Worm (Caenorhabditis elegans) whole organism, mixed stage, embryonic: Measurements from ENCODE around the gene rgs-2.

Source experiments
- M03D4.4 ChIP-seq: sonication (generic microtip); optimal IDR thresholded peaks from 2 replicates; lab custom pipeline; 2017; ENCODE audit warnings: mild to moderate bottlenecking, missing genetic modification characterization, missing compliant biosample characterization
- bed-3 ChIP-seq: fragments of 200-800 bp; sonication (Bioruptor generic); optimal IDR thresholded peaks from 3 replicates; lab custom pipeline; 2018; ENCODE audit warnings: mild to moderate bottlenecking, missing genetic modification characterization, moderate library complexity, missing compliant biosample characterization
- blmp-1 ChIP-seq: fragments of 150-350 bp; optimal IDR thresholded peaks from 2 replicates; lab custom pipeline; 2014; ENCODE audit warnings: missing biosample characterization, missing genetic modification characterization
- ceh-39 ChIP-seq: fragments of 150-350 bp; optimal IDR thresholded peaks from 2 replicates; lab custom pipeline; 2014; ENCODE audit warnings: missing biosample characterization, missing genetic modification characterization
- ceh-43 ChIP-seq: fragments of 200-800 bp; sonication (Bioruptor generic); optimal IDR thresholded peaks from 2 replicates; lab custom pipeline; 2018; ENCODE audit warnings: mild to moderate bottlenecking, missing genetic modification characterization, moderate library complexity, missing compliant biosample characterization
- ceh-83 ChIP-seq: fragments of 200-800 bp; sonication (Bioruptor generic); optimal IDR thresholded peaks from 2 replicates; lab custom pipeline; 2018; ENCODE audit warnings: mild to moderate bottlenecking, missing genetic modification characterization, missing compliant biosample characterization
- ces-1 ChIP-seq: fragments of 150-350 bp; optimal IDR thresholded peaks from 2 replicates; lab custom pipeline; 2014; ENCODE audit warnings: missing biosample characterization, missing genetic modification reagents, missing genetic modification characterization
- cnd-1 ChIP-seq: fragments of 200-800 bp; sonication (Bioruptor generic); optimal IDR thresholded peaks from 2 replicates; lab custom pipeline; 2018; ENCODE audit warnings: mild to moderate bottlenecking, missing genetic modification characterization, missing compliant biosample characterization
- drap-1 ChIP-seq: fragments of 200-800 bp; sonication (Bioruptor generic); optimal IDR thresholded peaks from 3 replicates; lab custom pipeline; 2018; ENCODE audit warnings: mild to moderate bottlenecking, missing genetic modification characterization, missing compliant biosample characterization
- elt-1 ChIP-seq: sonication (generic microtip); optimal IDR thresholded peaks from 2 replicates; lab custom pipeline; 2017; ENCODE audit warnings: missing genetic modification characterization, mild to moderate bottlenecking, missing compliant biosample characterization, antibody characterized with exemption, moderate library complexity, borderline replicate concordance; ENCODE audit not compliant: insufficient read depth
- elt-3 ChIP-seq: fragments of 150-350 bp; optimal IDR thresholded peaks from 2 replicates; lab custom pipeline; 2014; ENCODE audit warnings: missing biosample characterization, missing genetic modification characterization
- flh-1 ChIP-seq: fragments of 200-800 bp; sonication (Bioruptor generic); optimal IDR thresholded peaks from 2 replicates; lab custom pipeline; 2018; ENCODE audit warnings: mild to moderate bottlenecking, missing genetic modification characterization, moderate library complexity, missing compliant biosample characterization
- ham-2 ChIP-seq: fragments of 200-800 bp; sonication (Bioruptor generic); optimal IDR thresholded peaks from 2 replicates; lab custom pipeline; 2018; ENCODE audit warnings: mild to moderate bottlenecking, missing genetic modification characterization, missing compliant biosample characterization
- hlh-1 ChIP-seq: fragments of 150-350 bp; optimal IDR thresholded peaks from 2 replicates; lab custom pipeline; 2014; ENCODE audit warnings: missing biosample characterization, missing genetic modification reagents, missing genetic modification characterization
- lin-13 ChIP-seq: fragments of 150-350 bp; optimal IDR thresholded peaks from 2 replicates; lab custom pipeline; 2014; ENCODE audit warnings: missing biosample characterization, missing genetic modification characterization
- lin-32 ChIP-seq: fragments of 200-800 bp; sonication (Bioruptor generic); optimal IDR thresholded peaks from 2 replicates; lab custom pipeline; 2018; ENCODE audit warnings: mild to moderate bottlenecking, missing genetic modification characterization, missing compliant biosample characterization
- lsy-2 ChIP-seq: fragments of 150-350 bp; optimal IDR thresholded peaks from 2 replicates; lab custom pipeline; 2014; ENCODE audit warnings: missing biosample characterization, missing genetic modification characterization
- mab-5 ChIP-seq: fragments of 150-350 bp; optimal IDR thresholded peaks from 2 replicates; lab custom pipeline; 2014; ENCODE audit warnings: missing biosample characterization, missing genetic modification characterization
- mep-1 ChIP-seq: fragments of 150-350 bp; optimal IDR thresholded peaks from 2 replicates; lab custom pipeline; 2017; ENCODE audit warnings: missing biosample characterization, missing genetic modification reagents, missing genetic modification characterization, inconsistent platforms
- mls-2 ChIP-seq: sonication (generic microtip); optimal IDR thresholded peaks from 2 replicates; lab custom pipeline; 2016; ENCODE audit warnings: mild to moderate bottlenecking, missing genetic modification characterization, moderate library complexity, missing compliant biosample characterization
- nhr-12 ChIP-seq: fragments of 150-350 bp; optimal IDR thresholded peaks from 2 replicates; lab custom pipeline; 2014; ENCODE audit warnings: missing biosample characterization, missing genetic modification characterization
- nhr-2 ChIP-seq: fragments of 150-350 bp; optimal IDR thresholded peaks from 2 replicates; lab custom pipeline; 2014; ENCODE audit warnings: missing biosample characterization, missing genetic modification characterization
- nhr-237 ChIP-seq: fragments of 150-350 bp; optimal IDR thresholded peaks from 2 replicates; lab custom pipeline; 2014; ENCODE audit warnings: missing biosample characterization, missing genetic modification characterization
- nhr-28 ChIP-seq: fragments of 150-350 bp; optimal IDR thresholded peaks from 2 replicates; lab custom pipeline; 2014; ENCODE audit warnings: missing biosample characterization, missing genetic modification characterization
- nhr-76 ChIP-seq: sonication (generic microtip); optimal IDR thresholded peaks from 2 replicates; lab custom pipeline; 2017; ENCODE audit warnings: missing biosample characterization, missing genetic modification characterization
- pha-4 ChIP-seq: fragments of 150-350 bp; optimal IDR thresholded peaks from 2 replicates; lab custom pipeline; 2018; ENCODE audit warnings: missing biosample characterization, missing genetic modification reagents, missing genetic modification characterization
- sem-2 ChIP-seq: fragments of 200-800 bp; sonication (Bioruptor generic); optimal IDR thresholded peaks from 2 replicates; lab custom pipeline; 2018; ENCODE audit warnings: mild to moderate bottlenecking, missing genetic modification characterization, missing compliant biosample characterization
- snpc-4 ChIP-seq: fragments of 150-350 bp; optimal IDR thresholded peaks from 2 replicates; lab custom pipeline; 2014; ENCODE audit warnings: missing biosample characterization, missing genetic modification characterization
- sptf-1 ChIP-seq: sonication (generic microtip); optimal IDR thresholded peaks from 2 replicates; lab custom pipeline; 2017; ENCODE audit warnings: mild to moderate bottlenecking, missing genetic modification characterization, moderate library complexity, missing compliant biosample characterization
- tbx-8 ChIP-seq: fragments of 200-800 bp; sonication (Bioruptor generic); optimal IDR thresholded peaks from 2 replicates; lab custom pipeline; 2018; ENCODE audit warnings: mild to moderate bottlenecking, missing genetic modification characterization, moderate library complexity, missing compliant biosample characterization
- unc-120 ChIP-seq: sonication (generic microtip); optimal IDR thresholded peaks from 2 replicates; lab custom pipeline; 2017; ENCODE audit warnings: missing genetic modification characterization, missing compliant biosample characterization; ENCODE audit not compliant: poor library complexity, severe bottlenecking
- unc-39 ChIP-seq: fragments of 150-350 bp; optimal IDR thresholded peaks from 2 replicates; lab custom pipeline; 2014; ENCODE audit warnings: missing biosample characterization, missing genetic modification characterization
- unc-62 ChIP-seq: fragments of 150-350 bp; optimal IDR thresholded peaks from 2 replicates; lab custom pipeline; 2014; ENCODE audit warnings: missing biosample characterization, missing genetic modification reagents, missing genetic modification characterization
- zip-8 ChIP-seq: fragments of 150-350 bp; optimal IDR thresholded peaks from 2 replicates; lab custom pipeline; 2014; ENCODE audit warnings: missing biosample characterization, missing genetic modification characterization
- ztf-11 ChIP-seq: fragments of 150-350 bp; optimal IDR thresholded peaks from 2 replicates; lab custom pipeline; 2014; ENCODE audit warnings: missing biosample characterization, missing genetic modification characterization

The rgs-2 gene

DNA sequence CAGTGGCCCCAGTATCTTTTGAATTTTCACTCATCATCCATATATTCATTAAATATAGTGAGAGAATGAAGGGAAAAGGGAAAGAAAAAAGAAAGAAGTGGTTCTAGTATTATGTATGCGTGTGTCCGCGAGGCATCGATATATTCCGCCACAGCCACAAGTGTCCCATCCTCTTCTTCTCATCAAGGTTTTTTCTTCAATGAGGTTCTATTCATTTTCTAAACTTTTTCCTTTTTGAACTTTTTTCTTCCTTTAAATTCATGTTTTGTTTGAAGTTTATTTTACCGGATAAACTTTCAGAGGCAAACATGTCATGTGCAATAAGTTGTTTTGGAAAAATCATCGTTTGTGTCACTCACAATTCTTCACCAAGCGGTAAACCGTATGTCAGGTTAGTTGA is at the start of gene rgs-2:
TSS of gene rgs-2 (plus strand) at position 301 of the 400 bp plus-strand sequence.
- TF ChIP-seq drap-1 (GFP tag; lab: Kevin White, UChicago), result no peak
- TF ChIP-seq cnd-1 (tag; lab: Kevin White, UChicago), result no peak
- no peak for TF ChIP-seq pha-4
- TF ChIP-seq mab-5 (tag; lab: Kevin White, UChicago), result no peak
- no peak for TF ChIP-seq lin-32
- TF ChIP-seq M03D4.4 (tag; lab: Kevin White, UChicago), result no peak
- TF ChIP-seq ces-1 (GFP tag; lab: Kevin White, UChicago), result no peak
- TF ChIP-seq, all 35 proteins: peak for 0

DNA sequence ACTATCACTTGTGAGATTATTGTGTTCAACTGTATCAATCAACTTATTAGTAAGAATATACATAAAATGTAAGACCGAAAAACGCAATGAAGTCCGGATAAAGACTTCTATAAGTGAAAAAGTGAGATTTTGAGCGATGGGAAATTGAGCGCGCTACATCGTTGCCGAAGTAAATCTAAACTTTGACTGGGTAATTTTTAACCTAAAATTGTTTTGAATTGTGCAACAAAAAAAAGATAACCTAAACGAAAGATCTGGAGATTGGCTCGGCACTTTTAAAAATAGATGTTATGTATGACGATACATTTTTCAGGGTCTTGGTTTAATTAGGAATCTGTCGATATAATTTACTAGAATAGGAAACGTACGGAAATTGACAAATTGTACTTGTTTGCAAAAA is 49.3 kb upstream of the rgs-2 start:
- TF ChIP-seq ceh-39 (tag; lab: Kevin White, UChicago), result no peak
- no peak for TF ChIP-seq lin-32

DNA sequence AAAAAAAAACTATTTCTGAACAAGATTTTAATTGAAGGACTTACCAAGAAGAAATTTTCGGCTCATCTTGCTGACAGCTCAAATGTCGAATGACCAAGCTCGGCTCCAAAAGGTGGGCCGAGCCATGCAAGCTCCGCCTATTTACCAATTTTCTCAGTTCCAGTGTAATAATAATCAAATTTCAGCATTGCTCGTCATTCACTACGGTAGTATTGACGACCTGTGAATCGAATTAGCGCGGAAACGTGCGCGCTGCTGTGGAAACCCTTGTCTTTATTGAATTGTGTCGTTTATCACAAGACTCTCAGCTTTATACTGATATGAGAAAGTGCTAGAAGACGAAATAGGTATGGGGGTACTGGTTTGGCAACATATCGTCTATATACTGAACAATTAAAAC is 48.9 kb upstream of the rgs-2 start, which contains the start of gene nlp-76:
TSS of gene nlp-76 (minus strand) at position 367 of the 400 bp plus-strand sequence.
- TF ChIP-seq nhr-76 (tag; lab: Kevin White, UChicago) (no peak), cnd-1 (tag; lab: Kevin White, UChicago) (no peak), nhr-2 (tag; lab: Kevin White, UChicago) (no peak), hlh-1 (no peak), tbx-8 (no peak), bed-3 (GFP tag; lab: Kevin White, UChicago) (no peak), ces-1 (GFP tag; lab: Kevin White, UChicago) (peak; percentile 53), ceh-43 (GFP tag; lab: Kevin White, UChicago) (no peak)

DNA sequence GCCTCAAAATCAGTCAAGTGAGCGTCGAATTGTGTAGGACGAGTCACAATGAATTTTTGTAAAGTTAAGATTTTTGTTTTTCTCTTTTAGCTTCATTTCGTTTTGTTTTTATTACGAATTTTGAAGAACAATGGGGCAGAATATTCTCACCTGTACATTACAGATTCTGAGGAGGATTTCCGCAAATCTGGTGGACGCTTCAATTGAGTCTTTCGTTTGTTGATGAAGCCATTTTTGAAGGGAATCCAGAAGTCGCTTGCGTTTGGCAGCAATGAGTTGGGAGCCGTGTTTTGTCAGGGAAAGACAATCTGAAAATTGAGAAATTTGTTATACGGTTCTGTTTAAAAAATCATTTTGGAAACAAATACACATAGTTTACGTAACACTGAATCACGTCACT is 48.0 kb upstream of the rgs-2 start:
- TF ChIP-seq M03D4.4 (tag; lab: Kevin White, UChicago) (no peak), lsy-2 (tag; lab: Kevin White, UChicago) (no peak), snpc-4 (no peak), bed-3 (GFP tag; lab: Kevin White, UChicago) (no peak), cnd-1 (tag; lab: Kevin White, UChicago) (no peak), tbx-8 (no peak), lin-32 (no peak), ceh-43 (GFP tag; lab: Kevin White, UChicago) (no peak), nhr-237 (tag; lab: Kevin White, UChicago) (no peak), unc-62 (GFP tag; lab: Kevin White, UChicago) (no peak), lin-13 (no peak), unc-39 (no peak), pha-4 (no peak), hlh-1 (no peak), ztf-11 (tag; lab: Kevin White, UChicago) (no peak), mab-5 (tag; lab: Kevin White, UChicago) (no peak), sptf-1 (no peak), drap-1 (GFP tag; lab: Kevin White, UChicago) (no peak), mls-2 (tag; lab: Kevin White, UChicago) (no peak)

DNA sequence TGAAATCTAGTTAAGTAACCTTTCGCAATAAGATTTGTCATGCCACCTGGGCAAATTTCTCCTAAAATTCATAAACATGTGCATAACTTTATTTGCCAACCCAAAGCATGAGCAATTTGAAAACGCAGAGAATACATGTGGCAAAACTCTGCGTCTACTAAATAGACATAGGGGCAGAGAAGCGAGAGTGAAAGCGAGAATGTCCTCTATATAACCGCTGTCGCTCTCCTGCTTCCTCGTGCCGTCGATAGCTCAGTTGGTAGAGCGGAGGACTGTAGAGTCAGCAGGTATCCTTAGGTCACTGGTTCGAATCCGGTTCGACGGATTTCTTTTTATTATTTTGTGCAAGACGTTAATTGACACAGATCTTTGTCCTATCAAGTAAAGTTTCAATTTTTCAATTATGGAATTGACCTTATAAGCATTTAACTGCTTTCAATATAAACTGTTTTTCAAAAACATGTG is 47.4 kb upstream of the rgs-2 start:
- peak; percentile 83 for TF ChIP-seq mep-1
- TF ChIP-seq ceh-39 (tag; lab: Kevin White, UChicago), result peak; percentile 26
- peak; percentile 19 for TF ChIP-seq mab-5 (tag; lab: Kevin White, UChicago)
- TF ChIP-seq cnd-1 (tag; lab: Kevin White, UChicago), result peak; percentile 95
- TF ChIP-seq snpc-4, result no peak
- TF ChIP-seq nhr-28, result peak; percentile 60
- TF ChIP-seq flh-1 (GFP tag; lab: Kevin White, UChicago), result peak; percentile 85
- peak; percentile 97 for TF ChIP-seq mls-2 (tag; lab: Kevin White, UChicago)
- peak; percentile 93 for TF ChIP-seq ham-2 (GFP tag; lab: Kevin White, UChicago)
- peak; percentile 22 for TF ChIP-seq unc-62 (GFP tag; lab: Kevin White, UChicago)
- TF ChIP-seq pha-4, result peak; percentile 71
- TF ChIP-seq unc-120, result peak; percentile 93
- TF ChIP-seq nhr-76 (tag; lab: Kevin White, UChicago), result no peak
- TF ChIP-seq elt-1 (tag; lab: Kevin White, UChicago), result peak; percentile 10
- peak; percentile 94 for TF ChIP-seq ceh-43 (GFP tag; lab: Kevin White, UChicago)
- peak; percentile 72 for TF ChIP-seq unc-39
- TF ChIP-seq zip-8 (tag; lab: Kevin White, UChicago), result no peak
- TF ChIP-seq ces-1 (GFP tag; lab: Kevin White, UChicago), result peak; percentile 80
- TF ChIP-seq drap-1 (GFP tag; lab: Kevin White, UChicago), result peak; percentile 96
- TF ChIP-seq elt-3 (tag; lab: Kevin White, UChicago), result peak; percentile 7
- peak; percentile 57 for TF ChIP-seq lin-13
- no peak for TF ChIP-seq blmp-1 (tag; lab: Kevin White, UChicago)
- TF ChIP-seq ceh-83 (GFP tag; lab: Kevin White, UChicago), result peak; percentile 96
- TF ChIP-seq bed-3 (GFP tag; lab: Kevin White, UChicago), result peak; percentile 88
- peak; percentile 95 for TF ChIP-seq M03D4.4 (tag; lab: Kevin White, UChicago)
- TF ChIP-seq nhr-2 (tag; lab: Kevin White, UChicago), result peak; percentile 14
- peak; percentile 86 for TF ChIP-seq tbx-8
- no peak for TF ChIP-seq nhr-12
- TF ChIP-seq ztf-11 (tag; lab: Kevin White, UChicago), result peak; percentile 69
- TF ChIP-seq nhr-237 (tag; lab: Kevin White, UChicago), result no peak
- peak; percentile 1 for TF ChIP-seq lsy-2 (tag; lab: Kevin White, UChicago)
- TF ChIP-seq sem-2, result peak; percentile 89
- peak; percentile 86 for TF ChIP-seq lin-32
- peak; percentile 96 for TF ChIP-seq sptf-1
- peak; percentile 61 for TF ChIP-seq hlh-1
